Worm (Caenorhabditis elegans) whole organism, mixed stage, embryonic: ENCODE measurements around the gene srh-74.

Experiments used
- ceh-39 ChIP-seq: fragments of 150-350 bp; optimal IDR thresholded peaks from 2 replicates; lab custom pipeline; 2014; ENCODE audit warnings: missing biosample characterization, missing genetic modification characterization
- ham-2 ChIP-seq: fragments of 200-800 bp; sonication (Bioruptor generic); optimal IDR thresholded peaks from 2 replicates; lab custom pipeline; 2018; ENCODE audit warnings: mild to moderate bottlenecking, missing genetic modification characterization, missing compliant biosample characterization
- hlh-1 ChIP-seq: fragments of 150-350 bp; optimal IDR thresholded peaks from 2 replicates; lab custom pipeline; 2014; ENCODE audit warnings: missing biosample characterization, missing genetic modification reagents, missing genetic modification characterization
- mls-2 ChIP-seq: sonication (generic microtip); optimal IDR thresholded peaks from 2 replicates; lab custom pipeline; 2016; ENCODE audit warnings: mild to moderate bottlenecking, missing genetic modification characterization, moderate library complexity, missing compliant biosample characterization
- nhr-2 ChIP-seq: fragments of 150-350 bp; optimal IDR thresholded peaks from 2 replicates; lab custom pipeline; 2014; ENCODE audit warnings: missing biosample characterization, missing genetic modification characterization
- nhr-76 ChIP-seq: sonication (generic microtip); optimal IDR thresholded peaks from 2 replicates; lab custom pipeline; 2017; ENCODE audit warnings: missing biosample characterization, missing genetic modification characterization
- unc-39 ChIP-seq: fragments of 150-350 bp; optimal IDR thresholded peaks from 2 replicates; lab custom pipeline; 2014; ENCODE audit warnings: missing biosample characterization, missing genetic modification characterization
- unc-62 ChIP-seq: fragments of 150-350 bp; optimal IDR thresholded peaks from 2 replicates; lab custom pipeline; 2014; ENCODE audit warnings: missing biosample characterization, missing genetic modification reagents, missing genetic modification characterization
- ztf-11 ChIP-seq: fragments of 150-350 bp; optimal IDR thresholded peaks from 2 replicates; lab custom pipeline; 2014; ENCODE audit warnings: missing biosample characterization, missing genetic modification characterization

DNA sequence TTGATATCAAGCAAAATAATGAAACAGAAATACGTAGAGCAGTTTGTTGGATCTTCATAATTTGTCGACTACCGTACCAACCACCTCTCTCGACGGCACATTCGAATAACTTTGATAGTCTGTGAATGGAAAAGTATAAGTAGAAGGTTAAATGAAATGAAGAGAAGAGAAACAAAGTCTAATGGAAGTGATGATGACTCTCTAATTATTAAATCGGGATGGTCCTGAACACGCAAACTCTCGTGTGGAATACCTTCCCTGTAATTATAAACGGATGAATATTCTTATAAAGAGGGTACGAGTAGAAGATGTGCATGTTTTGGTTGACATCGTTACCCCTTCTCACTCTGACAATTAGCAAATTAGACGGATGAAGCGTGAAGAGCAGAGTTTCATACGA, 25.8 kb downstream of the srh-74 start, which contains the start of the genes C13G3.12 and hot-6:
- TF ChIP-seq nhr-76 (tag; lab: Kevin White, UChicago) (no peak), ztf-11 (tag; lab: Kevin White, UChicago) (no peak), mls-2 (no peak), unc-39 (no peak), ceh-39 (tag; lab: Kevin White, UChicago) (no peak), ham-2 (no peak), hlh-1 (tag; lab: Kevin White, UChicago) (no peak), unc-62 (GFP tag; lab: Kevin White, UChicago) (no peak), nhr-2 (no peak)
